Worm (Caenorhabditis elegans) whole organism, L4/young adult: ENCODE results near the gene cest-16.

Experiments used
- W03F9.2 ChIP-seq: fragments of 150-350 bp; optimal IDR thresholded peaks from 2 replicates; lab custom pipeline; 2014; ENCODE audit warnings: missing biosample characterization, missing genetic modification characterization
- dao-5 ChIP-seq: sonication (generic microtip); optimal IDR thresholded peaks from 2 replicates; lab custom pipeline; 2016; ENCODE audit warnings: missing genotype, missing genetic modification characterization, moderate library complexity, missing compliant biosample characterization
- him-1 ChIP-seq: sonication (generic microtip); optimal IDR thresholded peaks from 2 replicates; lab custom pipeline; 2016; ENCODE audit warnings: missing genotype, missing genetic modification reagents, missing genetic modification characterization, missing compliant biosample characterization

Gene cest-16

DNA sequence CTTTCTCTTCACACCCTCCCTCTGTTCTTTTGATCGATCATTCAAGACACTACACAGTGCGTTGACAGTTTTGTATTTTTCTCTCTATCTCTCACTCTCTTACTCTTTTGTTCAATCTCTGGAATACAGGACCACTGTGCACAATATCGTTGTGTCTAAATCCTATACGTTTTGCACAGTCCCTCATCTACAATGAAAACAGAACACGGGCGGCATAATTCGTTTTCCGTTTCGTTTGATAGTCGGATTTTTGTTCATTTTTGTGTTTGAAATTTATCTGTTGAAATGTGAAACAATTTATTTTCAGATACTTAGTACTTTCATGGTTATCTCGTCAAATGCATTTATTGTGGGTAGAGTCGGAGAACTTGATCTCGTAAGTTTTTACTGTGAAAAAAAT is 41.8 kb downstream of the cest-16 start, which contains the start of gene C03B1.7:
C03B1.7 (plus strand) TSS at position 301 of the 400 bp plus-strand sequence.
- TF ChIP-seq W03F9.2 (no peak), dao-5 (tag; lab: Kevin White, UChicago) (no peak), him-1 (tag; lab: Kevin White, UChicago) (no peak)

DNA sequence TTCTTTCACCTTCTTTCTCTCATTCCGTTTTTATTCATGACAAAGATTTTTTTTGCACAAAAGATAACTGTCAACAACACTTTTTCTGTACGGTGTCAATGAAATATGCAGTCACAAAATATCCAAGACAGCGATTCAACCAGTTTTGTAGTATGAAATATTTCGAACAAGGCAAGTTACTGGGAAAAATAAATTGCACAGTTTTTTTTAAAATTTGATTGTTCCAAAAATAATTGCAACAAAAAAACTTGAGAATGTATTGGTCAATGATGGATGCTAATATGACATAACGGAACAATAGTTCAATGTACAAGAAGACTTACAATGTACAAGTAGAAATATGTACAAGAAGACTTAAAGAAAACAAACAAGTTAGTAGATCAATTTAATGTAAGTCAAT is 46.0 kb downstream of the cest-16 start:
- no peak for TF ChIP-seq W03F9.2
- TF ChIP-seq him-1 (tag; lab: Kevin White, UChicago): no peak
- no peak for TF ChIP-seq dao-5 (tag; lab: Kevin White, UChicago)

DNA sequence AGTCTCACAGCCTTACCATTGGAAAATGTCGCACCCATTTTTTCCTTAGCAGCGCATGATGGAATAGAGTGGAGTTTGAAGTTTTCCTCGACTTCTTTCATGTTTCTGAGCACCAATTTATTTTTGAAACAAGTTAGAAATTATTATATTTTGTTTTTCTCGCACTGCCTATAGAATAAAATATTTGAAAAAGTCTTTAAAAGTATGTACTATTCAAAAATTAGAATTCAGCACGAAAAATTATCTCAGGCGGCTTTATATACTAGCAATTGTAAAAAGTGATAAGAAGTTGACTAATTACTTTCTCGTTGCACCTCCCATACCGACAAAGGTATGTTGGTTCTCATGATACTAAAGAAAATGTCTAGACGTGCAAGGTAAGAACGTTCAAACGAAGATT is 47.3 kb downstream of the cest-16 start, which contains the start of gene C03B1.9:
C03B1.9 (minus strand) TSS at position 101 of the 400 bp plus-strand sequence.
- TF ChIP-seq him-1 (tag; lab: Kevin White, UChicago) (no peak), dao-5 (tag; lab: Kevin White, UChicago) (no peak), W03F9.2 (no peak)

DNA sequence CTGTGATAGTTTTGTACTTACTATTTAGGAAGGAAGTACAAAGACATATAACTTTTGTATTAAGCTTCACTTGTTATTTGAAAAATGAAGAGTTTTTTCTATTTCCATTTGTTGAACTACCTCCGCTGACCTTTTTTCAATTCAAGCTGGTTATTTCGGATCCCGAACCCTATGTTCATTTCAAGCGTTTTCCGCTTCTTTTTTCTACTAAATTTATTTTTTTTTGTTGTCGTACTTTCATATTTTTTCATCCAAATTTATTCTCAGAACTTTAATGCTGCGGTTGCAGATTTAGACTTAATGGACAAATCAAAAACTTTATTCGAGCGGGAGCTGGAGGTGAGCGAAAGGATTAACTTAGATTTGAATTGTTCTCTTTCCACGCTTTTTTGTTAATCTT is 50.3 kb downstream of the cest-16 start, which contains the start of gene C03B1.6:
C03B1.6 (plus strand) TSS at position 301 of the 400 bp plus-strand sequence.
- TF ChIP-seq dao-5 (tag; lab: Kevin White, UChicago): no peak
- no peak for TF ChIP-seq him-1 (tag; lab: Kevin White, UChicago)
- no peak for TF ChIP-seq W03F9.2

DNA sequence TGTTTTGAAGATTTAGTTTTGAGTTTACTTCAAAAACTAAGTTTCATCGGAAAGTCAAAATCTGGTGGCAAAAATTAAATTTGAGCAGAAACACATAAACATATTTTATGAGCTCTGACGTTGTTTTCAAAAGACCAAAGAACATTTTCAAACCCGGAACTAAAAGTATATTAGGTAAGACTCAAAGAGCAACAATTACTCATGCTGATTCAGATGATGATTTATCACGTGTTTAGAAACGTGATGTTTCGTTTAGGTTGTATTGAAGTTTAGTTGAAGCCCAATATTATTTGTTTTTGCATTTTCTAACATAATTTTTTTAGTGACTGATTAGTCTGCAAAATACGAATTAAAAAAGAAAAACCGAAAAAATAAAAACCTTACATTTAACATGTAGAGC is 54.0 kb downstream of the cest-16 start:
- TF ChIP-seq W03F9.2 (no peak), dao-5 (tag; lab: Kevin White, UChicago) (no peak), him-1 (tag; lab: Kevin White, UChicago) (no peak)
